Fruit fly (Drosophila melanogaster) whole organism, adult: ENCODE measurements around the gene CG17191.
A peak's percentile ranks its signal among the peaks of the same experiment; 100 is the strongest.

Experiments
- CG11617 ChIP-seq: fragments of 200-800 bp; sonication (Bioruptor generic); optimal IDR thresholded peaks from 2 replicates; lab custom pipeline; 2017; ENCODE audit warnings: mild to moderate bottlenecking, missing biosample characterization, missing genetic modification reagents, missing genetic modification characterization
- CG12768 ChIP-seq: fragments of 200-800 bp; sonication (Bioruptor generic); optimal IDR thresholded peaks from 2 replicates; lab custom pipeline; 2017; ENCODE audit warnings: missing biosample characterization, missing genetic modification characterization, mild to moderate bottlenecking, moderate library complexity, missing genetic modification reagents
- CG14711 ChIP-seq: fragments of 200-800 bp; sonication (Bioruptor generic); optimal IDR thresholded peaks from 2 replicates; lab custom pipeline; 2018; ENCODE audit warnings: missing biosample characterization, mild to moderate bottlenecking, missing genetic modification characterization, moderate library complexity
- CG1620 ChIP-seq: fragments of 200-800 bp; sonication (Bioruptor generic); optimal IDR thresholded peaks from 2 replicates; lab custom pipeline; 2016; ENCODE audit warnings: missing biosample characterization, missing genetic modification characterization
- CG33017 ChIP-seq: fragments of 200-800 bp; sonication (Bioruptor generic); optimal IDR thresholded peaks from 2 replicates; lab custom pipeline; 2018; ENCODE audit warnings: missing biosample characterization, mild to moderate bottlenecking, missing genetic modification characterization, moderate library complexity
- CG5204 ChIP-seq: fragments of 200-800 bp; sonication (Bioruptor generic); optimal IDR thresholded peaks from 2 replicates; lab custom pipeline; 2016; ENCODE audit warnings: missing biosample characterization, missing genetic modification characterization
- CG7045 ChIP-seq: fragments of 200-800 bp; sonication (Bioruptor generic); optimal IDR thresholded peaks from 2 replicates; lab custom pipeline; 2017; ENCODE audit warnings: missing biosample characterization, mild to moderate bottlenecking, missing genetic modification characterization
- CG7101 ChIP-seq: fragments of 200-800 bp; sonication (Bioruptor generic); optimal IDR thresholded peaks from 2 replicates; lab custom pipeline; 2018; ENCODE audit warnings: missing biosample characterization, mild to moderate bottlenecking, missing genetic modification characterization, moderate library complexity
- Clk ChIP-seq: fragments of 200-800 bp; sonication (Bioruptor generic); optimal IDR thresholded peaks from 2 replicates; lab custom pipeline; 2017; ENCODE audit warnings: missing biosample characterization, missing genetic modification characterization
- Crg-1 ChIP-seq: fragments of 200-800 bp; sonication (Bioruptor generic); optimal IDR thresholded peaks from 2 replicates; lab custom pipeline; 2016; ENCODE audit warnings: missing biosample characterization, missing genetic modification characterization
- Hr96 ChIP-seq: fragments of 200-800 bp; sonication (Bioruptor generic); optimal IDR thresholded peaks from 2 replicates; lab custom pipeline; 2016; ENCODE audit warnings: missing biosample characterization, missing genetic modification characterization
- Mnt ChIP-seq: fragments of 200-800 bp; sonication (Bioruptor generic); optimal IDR thresholded peaks from 2 replicates; lab custom pipeline; 2016; ENCODE audit warnings: missing biosample characterization, mild to moderate bottlenecking, missing genetic modification characterization
- bab1 ChIP-seq: fragments of 200-800 bp; sonication (Bioruptor generic); optimal IDR thresholded peaks from 3 replicates; lab custom pipeline; 2019; ENCODE audit warnings: missing biosample characterization, mild to moderate bottlenecking, missing genetic modification characterization, moderate library complexity
- cic ChIP-seq: fragments of 200-800 bp; sonication (Bioruptor generic); optimal IDR thresholded peaks from 2 replicates; lab custom pipeline; 2017; ENCODE audit warnings: missing biosample characterization, mild to moderate bottlenecking, missing genetic modification characterization, moderate library complexity
- cnc ChIP-seq, 2 experiments: fragments of >200 bp; optimal IDR thresholded peaks; 2 replicates each; lab custom pipeline; 2017
- kay ChIP-seq: fragments of 200-800 bp; sonication (Bioruptor generic); peaks from one replicate; lab custom pipeline; 2016; ENCODE audit warnings: missing biosample characterization, missing genetic modification characterization, borderline replicate concordance
- ovo ChIP-seq: fragments of 200-800 bp; sonication (Bioruptor generic); optimal IDR thresholded peaks from 2 replicates; lab custom pipeline; 2016; ENCODE audit warnings: missing biosample characterization, missing genetic modification characterization
- pad ChIP-seq: fragments of 200-800 bp; sonication (Bioruptor generic); optimal IDR thresholded peaks from 3 replicates; lab custom pipeline; 2017; ENCODE audit warnings: missing biosample characterization, missing genetic modification characterization, mild to moderate bottlenecking, moderate library complexity, missing genetic modification reagents
- tj ChIP-seq: fragments of 200-800 bp; sonication (Bioruptor generic); optimal IDR thresholded peaks from 3 replicates; lab custom pipeline; 2017; ENCODE audit warnings: missing biosample characterization, mild to moderate bottlenecking, missing genetic modification characterization, moderate library complexity
- toe ChIP-seq: fragments of 200-800 bp; sonication (Bioruptor generic); optimal IDR thresholded peaks from 2 replicates; lab custom pipeline; 2016; ENCODE audit warnings: missing biosample characterization, missing genetic modification characterization

Gene CG17191

DNA sequence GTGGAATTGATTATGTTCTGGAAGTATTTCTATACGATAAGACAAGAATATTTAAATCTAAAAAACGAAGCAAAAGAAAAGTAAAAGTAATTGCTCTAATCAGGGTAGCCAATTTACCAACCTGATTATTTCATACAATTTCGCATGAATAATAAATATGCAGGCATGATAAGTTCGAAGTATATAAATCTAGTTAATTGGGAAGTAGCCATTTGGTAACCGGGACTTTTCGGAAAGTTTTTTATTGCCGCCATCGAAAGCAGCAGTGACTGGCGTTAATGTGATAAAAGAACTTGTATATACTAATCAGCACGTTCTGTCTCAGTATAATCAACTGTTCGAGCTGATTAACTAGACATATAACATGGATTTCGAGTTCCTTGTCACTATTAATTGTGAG is 16.8 kb downstream of the CG17191 start:
- no peak for TF ChIP-seq bab1 (GFP tag; lab: Kevin White, UChicago)
- TF ChIP-seq CG12768 (GFP tag; lab: Kevin White, UChicago) = no peak
- no peak for TF ChIP-seq Hr96 (GFP tag; lab: Kevin White, UChicago)
- no peak for TF ChIP-seq ovo
- no peak for TF ChIP-seq pad

DNA sequence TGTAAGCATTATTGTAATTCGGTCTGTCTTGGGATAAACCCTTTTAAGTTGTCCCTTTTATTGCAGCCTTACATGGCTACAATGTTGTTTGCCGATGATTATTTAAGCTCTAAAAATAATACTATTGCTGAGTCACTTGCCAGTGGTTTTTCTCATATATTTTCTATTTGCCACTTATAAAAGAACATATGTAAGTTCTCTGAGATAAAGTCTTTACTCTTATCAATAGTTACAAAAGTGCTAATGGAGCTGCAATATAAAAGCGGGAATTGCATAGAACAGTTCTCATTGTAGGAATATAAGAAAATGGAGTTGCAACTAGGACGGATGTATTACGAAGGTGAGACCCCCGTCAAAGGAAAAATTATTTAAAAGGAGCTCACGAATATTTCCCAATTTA is 20.1 kb downstream of the CG17191 start, which contains the start of gene CG31077:
Gene CG31077 (plus strand): TSS at position 301 of the 400 bp plus-strand sequence.
- TF ChIP-seq CG7101 (tag; lab: Kevin White, UChicago) (no peak), bab1 (GFP tag; lab: Kevin White, UChicago) (no peak), tj (GFP tag; lab: Kevin White, UChicago) (no peak), Clk (GFP tag; lab: Kevin White, UChicago) (no peak), CG5204 (GFP tag; lab: Kevin White, UChicago) (no peak), Mnt (GFP tag; lab: Kevin White, UChicago) (no peak), pad (no peak), CG12768 (GFP tag; lab: Kevin White, UChicago) (no peak), CG14711 (tag; lab: Kevin White, UChicago) (no peak), CG1620 (GFP tag; lab: Kevin White, UChicago) (no peak), Hr96 (GFP tag; lab: Kevin White, UChicago) (no peak)

DNA sequence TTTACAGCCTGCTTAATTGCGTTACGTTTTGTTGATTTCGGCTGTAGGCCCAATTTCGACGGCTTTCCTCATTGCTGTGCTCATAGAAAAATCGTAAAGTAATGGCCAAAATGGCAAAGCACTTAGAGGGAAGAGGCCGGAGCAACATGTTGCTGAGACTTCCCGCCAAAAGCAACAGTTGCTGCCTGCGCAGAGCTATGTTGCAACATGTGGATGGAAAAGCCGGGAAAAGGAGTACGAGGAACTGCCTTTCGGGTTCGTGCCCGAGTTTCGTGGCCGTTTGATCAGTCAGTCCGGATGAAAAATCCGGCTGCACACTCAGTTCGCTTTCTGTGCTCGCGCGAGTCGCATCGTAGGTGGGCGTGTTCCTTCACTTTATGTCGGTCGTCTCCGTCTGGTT is 22.9 kb downstream of the CG17191 start, which contains the start of gene RYa-R:
Gene RYa-R (plus strand): TSS at position 339 of the 400 bp plus-strand sequence.
- no peak for TF ChIP-seq CG7045 (GFP tag; lab: Kevin White, UChicago)
- TF ChIP-seq CG11617 (GFP tag; lab: Kevin White, UChicago) = no peak
- TF ChIP-seq Clk (GFP tag; lab: Kevin White, UChicago) = no peak
- TF ChIP-seq toe = no peak
- no peak for TF ChIP-seq CG12768 (GFP tag; lab: Kevin White, UChicago)
- TF ChIP-seq CG14711 (tag; lab: Kevin White, UChicago) = no peak
- TF ChIP-seq pad = no peak
- TF ChIP-seq CG7101 (tag; lab: Kevin White, UChicago) = no peak
- TF ChIP-seq Hr96 (GFP tag; lab: Kevin White, UChicago) = no peak
- no peak for TF ChIP-seq kay
- TF ChIP-seq Mnt (GFP tag; lab: Kevin White, UChicago) = no peak
- no peak for TF ChIP-seq bab1 (GFP tag; lab: Kevin White, UChicago)
- no peak for TF ChIP-seq Crg-1 (GFP tag; lab: Kevin White, UChicago)
- no peak for TF ChIP-seq CG33017 (tag; lab: Kevin White, UChicago)
- TF ChIP-seq cic (GFP tag; lab: Kevin White, UChicago) = no peak
- TF ChIP-seq CG1620 (GFP tag; lab: Kevin White, UChicago) = no peak

DNA sequence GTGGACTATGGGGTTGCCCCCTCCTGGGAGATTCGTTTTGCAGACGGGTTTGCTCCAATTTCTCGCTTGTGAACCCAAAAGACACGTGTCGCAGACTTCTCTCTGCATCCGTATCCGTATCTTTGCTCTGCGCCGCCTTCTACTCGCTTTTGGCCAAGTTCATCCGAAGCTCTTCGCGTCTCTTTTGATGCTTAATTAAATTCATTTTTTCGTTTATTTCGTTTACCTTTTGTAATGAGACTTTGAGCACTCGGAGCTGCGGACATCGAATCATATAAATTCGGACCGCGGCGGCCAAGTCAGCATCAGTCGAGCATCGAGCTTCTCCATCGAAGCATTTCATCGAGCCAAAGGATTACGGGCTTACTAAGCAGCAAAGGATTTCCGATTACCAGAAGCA is 25.0 kb downstream of the CG17191 start, which contains the start of gene TwdlC:
Gene TwdlC (plus strand): TSS at position 301 of the 400 bp plus-strand sequence.
- TF ChIP-seq Hr96 (GFP tag; lab: Kevin White, UChicago) = no peak
- no peak for TF ChIP-seq cic (GFP tag; lab: Kevin White, UChicago)
- no peak for TF ChIP-seq CG33017 (tag; lab: Kevin White, UChicago)
- no peak for TF ChIP-seq Crg-1 (GFP tag; lab: Kevin White, UChicago)
- TF ChIP-seq CG5204 (GFP tag; lab: Kevin White, UChicago) = no peak
- TF ChIP-seq pad = no peak
- no peak for TF ChIP-seq cnc (optimal IDR thresholded peaks at IDR 0.05; lab: Kevin White, UChicago)
- no peak for TF ChIP-seq CG7045 (GFP tag; lab: Kevin White, UChicago)
- no peak for TF ChIP-seq CG14711 (tag; lab: Kevin White, UChicago)
- TF ChIP-seq kay = no peak
- no peak for TF ChIP-seq ovo
- TF ChIP-seq CG12768 (GFP tag; lab: Kevin White, UChicago) = no peak
- TF ChIP-seq CG1620 (GFP tag; lab: Kevin White, UChicago) = no peak
- no peak for TF ChIP-seq toe
- no peak for TF ChIP-seq CG11617 (GFP tag; lab: Kevin White, UChicago)

DNA sequence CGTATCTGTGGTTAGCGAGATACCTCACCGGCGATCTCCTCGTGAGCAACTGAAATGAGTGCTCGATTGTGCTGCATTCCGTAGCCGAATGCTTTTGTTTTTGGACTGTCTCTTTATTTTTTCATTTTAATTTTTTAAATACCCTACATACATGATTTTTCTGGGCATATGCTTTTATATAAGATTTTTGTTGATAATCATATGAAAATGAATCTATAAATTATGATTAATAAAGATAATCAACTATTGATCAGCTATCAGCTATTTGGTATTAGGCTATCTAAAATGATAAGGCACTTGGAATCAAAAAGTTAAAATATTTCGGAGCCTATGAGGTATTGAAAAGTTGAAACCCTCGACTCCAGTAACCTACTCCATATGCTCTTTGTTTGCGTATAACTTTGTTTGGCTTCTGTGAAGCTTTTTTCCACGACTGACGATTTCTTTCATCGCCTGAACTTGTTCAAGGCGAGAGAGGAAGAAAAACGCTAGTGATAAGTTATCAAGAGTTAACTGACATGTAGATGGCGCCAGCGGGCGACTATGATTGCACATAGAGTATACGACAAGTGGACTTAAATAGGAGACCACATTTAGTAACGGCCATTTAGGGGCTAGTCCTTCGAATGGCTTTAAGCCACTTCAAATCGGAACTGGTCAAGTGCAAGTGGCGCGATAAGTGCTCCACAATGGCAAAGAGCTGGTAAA is 29.6 kb downstream of the CG17191 start, which contains the start of gene CG31076:
Gene CG31076 (minus strand): TSS at position 51 of the 708 bp plus-strand sequence.
- TF ChIP-seq CG7101 (tag; lab: Kevin White, UChicago) = peak; percentile 7
- no peak for TF ChIP-seq CG33017 (tag; lab: Kevin White, UChicago)
- peak; percentile 18 for TF ChIP-seq toe
- TF ChIP-seq Hr96 (GFP tag; lab: Kevin White, UChicago) = no peak
- no peak for TF ChIP-seq tj (GFP tag; lab: Kevin White, UChicago)
- peak; percentile 30 for TF ChIP-seq CG14711 (tag; lab: Kevin White, UChicago)
- TF ChIP-seq CG7045 (GFP tag; lab: Kevin White, UChicago) = peak; percentile 21

DNA sequence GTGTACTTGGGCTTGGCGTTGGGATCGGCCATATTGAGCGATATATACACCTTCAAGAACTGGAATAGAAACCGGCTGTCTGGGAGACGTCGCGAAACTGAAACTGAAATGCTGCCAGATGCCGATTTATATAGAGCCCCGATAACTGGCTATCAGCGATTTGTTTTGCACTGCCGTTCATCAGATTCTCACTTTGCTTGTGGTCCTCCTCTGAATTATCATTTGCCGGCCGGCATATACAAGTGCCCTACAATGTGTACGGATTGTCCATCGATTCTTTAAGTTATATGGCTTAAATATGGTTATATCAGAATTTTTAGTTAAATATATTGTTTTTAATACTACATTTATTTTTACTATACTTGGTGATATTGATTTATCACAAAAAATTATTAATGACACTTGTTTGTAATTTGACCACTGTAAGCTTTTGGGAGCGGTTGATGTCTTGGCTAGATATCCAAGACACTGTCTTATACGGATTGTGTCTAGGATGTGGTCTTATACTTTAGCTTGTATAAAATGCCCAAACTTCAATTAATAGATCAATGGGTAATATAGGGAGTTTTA is 31.1 kb downstream of the CG17191 start, which contains the start of gene CG31075:
Gene CG31075 (minus strand): TSS at position 106 of the 570 bp plus-strand sequence.
- TF ChIP-seq CG1620 (GFP tag; lab: Kevin White, UChicago) (no peak), CG11617 (GFP tag; lab: Kevin White, UChicago) (peak; percentile 38), CG14711 (tag; lab: Kevin White, UChicago) (peak; percentile 83), kay (no peak), CG33017 (tag; lab: Kevin White, UChicago) (peak; percentile 87), CG12768 (GFP tag; lab: Kevin White, UChicago) (peak; percentile 79), cic (GFP tag; lab: Kevin White, UChicago) (peak; percentile 91), bab1 (GFP tag; lab: Kevin White, UChicago) (peak; percentile 68), tj (GFP tag; lab: Kevin White, UChicago) (no peak), ovo (no peak), Clk (GFP tag; lab: Kevin White, UChicago) (no peak), CG7045 (GFP tag; lab: Kevin White, UChicago) (peak; percentile 69), CG7101 (tag; lab: Kevin White, UChicago) (peak; percentile 86), Hr96 (GFP tag; lab: Kevin White, UChicago) (peak; percentile 20), toe (peak; percentile 51), CG5204 (GFP tag; lab: Kevin White, UChicago) (peak; percentile 52), cnc (optimal IDR thresholded peaks at IDR 0.05; lab: Kevin White, UChicago) (no peak), pad (peak; percentile 55), Crg-1 (GFP tag; lab: Kevin White, UChicago) (no peak), Mnt (GFP tag; lab: Kevin White, UChicago) (peak; percentile 34)
